Worm (Caenorhabditis elegans): ENCODE measurements around the gene ufm-1.

The ufm-1 gene

ce11 chrIII:7838907-7839642, 19.7 kb upstream of the ufm-1 start, which contains the start of gene ceh-23:
TSS of gene ceh-23 (plus strand) at chrIII:7839592.
- no peak for TF ChIP-seq skn-1 (tag; optimal IDR thresholded peaks at IDR 0.05)
- no peak for TF ChIP-seq jun-1 (tag; optimal IDR thresholded peaks at IDR 0.05)
- no peak for TF ChIP-seq elt-1 (tag; optimal IDR thresholded peaks at IDR 0.05)
- no peak for TF ChIP-seq ama-1 (optimal IDR thresholded peaks at IDR 0.05)
- TF ChIP-seq mdl-1 (tag; optimal IDR thresholded peaks at IDR 0.05): no peak
- no peak for TF ChIP-seq zag-1 (tag; optimal IDR thresholded peaks at IDR 0.05)

ce11 chrIII:7843536-7843935, 15.2 kb upstream of the ufm-1 start, which contains the start of gene ZK652.8:
TSS of gene ZK652.8 (minus strand) at chrIII:7843636.
- TF ChIP-seq pha-4 (tag; optimal IDR thresholded peaks at IDR 0.05) (no peak), nhr-67 (tag; optimal IDR thresholded peaks at IDR 0.05) (no peak), nhr-23 (tag; optimal IDR thresholded peaks at IDR 0.05) (no peak), ZK546.5 (tag; optimal IDR thresholded peaks at IDR 0.05) (no peak), nhr-77 (tag; optimal IDR thresholded peaks at IDR 0.05) (no peak), nhr-43 (tag; optimal IDR thresholded peaks at IDR 0.05; ENCODE audit: poor library complexity, severe bottlenecking) (no peak), mml-1 (tag; optimal IDR thresholded peaks at IDR 0.05) (no peak), nhr-11 (tag; optimal IDR thresholded peaks at IDR 0.05) (no peak), fos-1 (tag; optimal IDR thresholded peaks at IDR 0.05) (no peak), egl-5 (tag; optimal IDR thresholded peaks at IDR 0.05) (no peak), ztf-4 (tag; optimal IDR thresholded peaks at IDR 0.05) (no peak), skn-1 (tag; optimal IDR thresholded peaks at IDR 0.05) (no peak), ceh-9 (tag; optimal IDR thresholded peaks at IDR 0.05) (no peak), elt-2 (tag; optimal IDR thresholded peaks at IDR 0.05) (no peak), lsy-12 (tag; optimal IDR thresholded peaks at IDR 0.05) (no peak), hmg-11 (tag; optimal IDR thresholded peaks at IDR 0.05) (no peak), aly-2 (tag; optimal IDR thresholded peaks at IDR 0.05) (no peak), sea-2 (GFP tag; optimal IDR thresholded peaks at IDR 0.05) (no peak)

ce11 chrIII:7848173-7848572, 10.6 kb upstream of the ufm-1 start:
- no peak for TF ChIP-seq jun-1 (tag; optimal IDR thresholded peaks at IDR 0.05)
- peak; percentile 29 for TF ChIP-seq nfya-1 (tag; optimal IDR thresholded peaks at IDR 0.05; ENCODE audit: insufficient read depth)
- TF ChIP-seq egl-5 (tag; optimal IDR thresholded peaks at IDR 0.05): peak; percentile 6

DNA sequence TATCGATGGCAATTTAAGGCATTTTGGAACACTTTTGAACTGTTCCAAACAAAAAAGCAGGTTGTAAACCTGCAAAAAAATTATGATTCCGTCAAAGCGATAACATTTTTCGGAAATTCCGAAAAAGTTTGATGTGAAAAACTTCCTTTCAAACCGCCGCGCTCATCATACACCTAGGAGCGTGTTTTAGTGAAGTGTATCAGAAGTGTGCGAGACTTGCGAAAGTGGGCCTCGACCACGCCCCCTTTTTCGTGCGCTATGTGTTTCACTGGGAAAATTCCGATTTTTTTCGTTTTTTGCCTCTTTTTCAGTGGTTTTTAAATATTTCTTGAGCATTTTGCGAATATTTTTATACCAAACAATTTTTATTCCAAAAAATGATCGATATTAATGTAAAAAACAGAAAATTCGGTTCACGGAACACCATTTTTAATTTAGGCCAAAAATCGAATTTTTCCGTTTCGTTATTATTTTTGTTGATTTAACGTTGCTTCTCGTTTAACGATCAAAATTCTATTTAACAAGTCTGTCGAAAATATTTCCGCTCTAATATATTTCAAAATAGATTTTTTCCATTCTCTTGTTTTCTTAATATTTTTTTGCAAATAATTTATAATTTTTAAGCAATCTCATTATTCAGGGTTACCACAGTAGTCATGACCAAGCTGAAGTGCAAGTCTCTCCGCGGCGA, 4.1 kb upstream of the ufm-1 start, which contains the start of gene rpl-35:
Gene rpl-35, plus strand, starts transcription at position 641 of the 691 bp plus-strand sequence.
- peak; percentile 53 for TF ChIP-seq unc-39 (tag; optimal IDR thresholded peaks at IDR 0.05)
- TF ChIP-seq nhr-237 (tag; optimal IDR thresholded peaks at IDR 0.05): peak; percentile 48
- peak; percentile 47 for TF ChIP-seq sea-2 (GFP tag; optimal IDR thresholded peaks at IDR 0.05)
- peak; percentile 99 for TF ChIP-seq ceh-82 (tag; optimal IDR thresholded peaks at IDR 0.05)
- no peak for TF ChIP-seq mml-1 (tag; optimal IDR thresholded peaks at IDR 0.05)
- TF ChIP-seq pqm-1 (tag; optimal IDR thresholded peaks at IDR 0.05): peak; percentile 98
- peak; percentile 96 for TF ChIP-seq snpc-4 (tag; optimal IDR thresholded peaks at IDR 0.05)
- TF ChIP-seq nhr-76 (tag; optimal IDR thresholded peaks at IDR 0.05): peak; percentile 92
- peak; percentile 79 for TF ChIP-seq ZK546.5 (tag; optimal IDR thresholded peaks at IDR 0.05)
- peak; percentile 96 for TF ChIP-seq elt-1 (tag; optimal IDR thresholded peaks at IDR 0.05)
- TF ChIP-seq skn-1 (tag; optimal IDR thresholded peaks at IDR 0.05): peak; percentile 97
- peak; percentile 100 for TF ChIP-seq nhr-25 (tag; optimal IDR thresholded peaks at IDR 0.05)
- TF ChIP-seq fkh-10 (GFP tag; optimal IDR thresholded peaks at IDR 0.05): peak; percentile 99
- peak; percentile 100 for TF ChIP-seq lin-15B (tag; optimal IDR thresholded peaks at IDR 0.05)
- peak; percentile 99 for TF ChIP-seq jun-1 (tag; optimal IDR thresholded peaks at IDR 0.05)
- TF ChIP-seq nhr-28 (tag; optimal IDR thresholded peaks at IDR 0.05): peak; percentile 86
- TF ChIP-seq nhr-43 (tag; optimal IDR thresholded peaks at IDR 0.05; ENCODE audit: poor library complexity, severe bottlenecking): peak; percentile 99
- TF ChIP-seq zag-1 (tag; optimal IDR thresholded peaks at IDR 0.05): peak; percentile 93
- peak; percentile 97 for TF ChIP-seq tbx-2 (tag; optimal IDR thresholded peaks at IDR 0.05)
- peak; percentile 94 for TF ChIP-seq ztf-4 (tag; optimal IDR thresholded peaks at IDR 0.05)
- peak; percentile 100 for TF ChIP-seq nhr-23 (tag; optimal IDR thresholded peaks at IDR 0.05)
- peak; percentile 97 for TF ChIP-seq fos-1 (tag; optimal IDR thresholded peaks at IDR 0.05)
- TF ChIP-seq nhr-67 (tag; optimal IDR thresholded peaks at IDR 0.05): peak; percentile 26
- TF ChIP-seq nhr-12 (tag; optimal IDR thresholded peaks at IDR 0.05): no peak
- TF ChIP-seq elt-3 (tag; optimal IDR thresholded peaks at IDR 0.05): peak; percentile 83 to 98 (median 90)
- no peak for TF ChIP-seq ztf-11 (tag; optimal IDR thresholded peaks at IDR 0.05)
- TF ChIP-seq lsy-12 (tag; optimal IDR thresholded peaks at IDR 0.05): peak; percentile 100
- TF ChIP-seq daf-12 (tag; optimal IDR thresholded peaks at IDR 0.05): peak; percentile 91
- TF ChIP-seq elt-2 (tag; optimal IDR thresholded peaks at IDR 0.05): peak; percentile 97
- peak; percentile 97 for TF ChIP-seq R02D3.7 (tag; optimal IDR thresholded peaks at IDR 0.05)
- TF ChIP-seq nfya-1 (tag; optimal IDR thresholded peaks at IDR 0.05; ENCODE audit: insufficient read depth): peak; percentile 99
- TF ChIP-seq aly-2 (tag; optimal IDR thresholded peaks at IDR 0.05): peak; percentile 95
- peak; percentile 100 for TF ChIP-seq pha-4 (tag; optimal IDR thresholded peaks at IDR 0.05)
- TF ChIP-seq nhr-77 (tag; optimal IDR thresholded peaks at IDR 0.05): peak; percentile 96
- peak; percentile 82 for TF ChIP-seq ceh-16 (tag; optimal IDR thresholded peaks at IDR 0.05)
- no peak for TF ChIP-seq ceh-9 (tag; optimal IDR thresholded peaks at IDR 0.05)
- TF ChIP-seq fkh-2 (tag; optimal IDR thresholded peaks at IDR 0.05): no peak
- peak; percentile 97 for TF ChIP-seq egl-5 (tag; optimal IDR thresholded peaks at IDR 0.05)

Measured in whole organism, L3 larva.